Fruit fly (Drosophila melanogaster) Kc167 (cell line): ENCODE results near the gene Hira.

Experiments
- Myc ChIP-seq: fragments of >200 bp; optimal IDR thresholded peaks from 2 replicates; lab custom pipeline; 2017; ENCODE audit warnings: missing external identifiers
- h ChIP-seq: fragments of >200 bp; optimal IDR thresholded peaks from 3 replicates; lab custom pipeline; 2018; ENCODE audit warnings: missing external identifiers
- insv ChIP-seq: fragments of >200 bp; optimal IDR thresholded peaks from 3 replicates; lab custom pipeline; 2018; ENCODE audit warnings: missing external identifiers
- psq ChIP-seq: fragments of >200 bp; optimal IDR thresholded peaks from 2 replicates; lab custom pipeline; 2017; ENCODE audit warnings: missing external identifiers

- TF ChIP-seq h (lab: Kevin White, UChicago) (no peak), insv (lab: Kevin White, UChicago) (no peak), Myc (no peak), psq (no peak)
Observed at dm6 chrX:7676873-7677272, 45.0 kb upstream of the Hira start.
